Worm (Caenorhabditis elegans) whole organism, midembryonic: ENCODE measurements around the gene F59A1.13.

Experiments used
- T22C8.4 ChIP-seq: fragments of 200-800 bp; sonication (Bioruptor generic); IDR thresholded peaks from 2 replicates; pipeline ENCODE4 v1.3.6; 2022; ENCODE audit warnings: missing genetic modification characterization, missing compliant biosample characterization
- cog-1 ChIP-seq: sonication (generic microtip); optimal IDR thresholded peaks from 2 replicates; lab custom pipeline; 2016; ENCODE audit warnings: missing genetic modification characterization, missing compliant biosample characterization
- flt-1 ChIP-seq: fragments of 200-800 bp; sonication (Bioruptor generic); IDR thresholded peaks from 2 replicates; pipeline ENCODE4 v1.3.6; 2022; ENCODE audit warnings: missing genetic modification characterization, missing compliant biosample characterization
- klf-2 ChIP-seq: fragments of 200-800 bp; sonication (Bioruptor generic); conservative IDR thresholded peaks from 2 replicates; pipeline ENCODE4 v1.3.6; 2022; ENCODE audit warnings: missing genetic modification reagents, missing genetic modification characterization, missing compliant biosample characterization
- med-1 ChIP-seq: sonication (generic microtip); optimal IDR thresholded peaks from 2 replicates; lab custom pipeline; 2017; ENCODE audit warnings: missing genetic modification characterization, mild to moderate bottlenecking, missing compliant biosample characterization, antibody characterized with exemption, missing genetic modification reagents; ENCODE audit not compliant: insufficient read depth
- ref-1 ChIP-seq: fragments of 200-800 bp; sonication (Bioruptor generic); conservative IDR thresholded peaks from 2 replicates; pipeline ENCODE4 v1.3.6; 2022; ENCODE audit warnings: missing genetic modification reagents, missing genetic modification characterization, missing compliant biosample characterization
- tab-1 ChIP-seq: fragments of 200-800 bp; sonication (Bioruptor generic); IDR thresholded peaks from 2 replicates; pipeline ENCODE4 v1.3.6; 2022; ENCODE audit warnings: missing genetic modification characterization, missing compliant biosample characterization
- ztf-23 ChIP-seq: fragments of 200-800 bp; sonication (Bioruptor generic); IDR thresholded peaks from 2 replicates; pipeline ENCODE4 v1.3.6; 2022; ENCODE audit warnings: missing genetic modification reagents, missing genetic modification characterization, missing compliant biosample characterization
- ztf-29 ChIP-seq: fragments of 200-800 bp; sonication (Bioruptor generic); IDR thresholded peaks from 2 replicates; pipeline ENCODE4 v1.3.6; 2022; ENCODE audit warnings: missing genetic modification reagents, missing genetic modification characterization, missing compliant biosample characterization

F59A1.13 gene

DNA sequence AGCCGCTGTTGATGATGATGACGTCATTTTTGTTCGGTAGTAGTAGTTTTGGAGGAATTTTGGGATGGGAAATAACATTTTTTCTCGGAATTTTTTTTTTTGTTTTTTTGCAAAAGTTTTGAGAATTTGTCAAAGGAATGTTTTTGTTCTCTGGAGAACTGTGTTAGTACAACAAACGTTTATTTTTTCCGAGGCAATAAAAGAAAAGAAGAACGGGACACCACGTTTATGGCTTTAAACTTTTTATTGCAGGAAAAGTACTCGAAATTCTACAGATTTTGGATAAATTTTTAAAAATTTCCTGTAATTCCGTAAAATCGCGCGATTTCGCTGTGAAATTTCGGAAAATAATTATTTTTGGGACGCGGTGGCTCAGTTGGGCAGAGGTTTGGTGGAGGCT, at the start of gene F59A1.13:
TSS of gene F59A1.13 (minus strand) at position 101 of the 400 bp plus-strand sequence.
- TF ChIP-seq ref-1 = no peak
- TF ChIP-seq klf-2 (GFP tag; lab: Robert Waterston, UW) = no peak
- no peak for TF ChIP-seq cog-1 (tag; lab: Kevin White, UChicago)
- no peak for TF ChIP-seq flt-1 (GFP tag; lab: Robert Waterston, UW)
- TF ChIP-seq med-1 (GFP tag; lab: Kevin White, UChicago) = no peak
- no peak for TF ChIP-seq ztf-23
- TF ChIP-seq tab-1 (GFP tag; lab: Robert Waterston, UW) = no peak
- no peak for TF ChIP-seq ztf-29 (GFP tag; lab: Robert Waterston, UW)
- TF ChIP-seq T22C8.4 (GFP tag; lab: Robert Waterston, UW) = no peak

- TF ChIP-seq tab-1 (GFP tag; lab: Robert Waterston, UW) = no peak
- no peak for TF ChIP-seq T22C8.4 (GFP tag; lab: Robert Waterston, UW)
- TF ChIP-seq med-1 (GFP tag; lab: Kevin White, UChicago) = no peak
- no peak for TF ChIP-seq flt-1 (GFP tag; lab: Robert Waterston, UW)
- TF ChIP-seq ztf-29 (GFP tag; lab: Robert Waterston, UW) = no peak
- no peak for TF ChIP-seq klf-2 (GFP tag; lab: Robert Waterston, UW)
- no peak for TF ChIP-seq ztf-23
- no peak for TF ChIP-seq ref-1
- TF ChIP-seq cog-1 (tag; lab: Kevin White, UChicago) = no peak
Observed at ce11 chrV:17739801-17740200, 49.0 kb upstream of the F59A1.13 start, which contains the start of gene cutl-4. Gene cutl-4, minus strand, starts transcription at chrV:17739901.

ce11 chrV:17732516-17732915, 41.7 kb upstream of the F59A1.13 start, which contains the start of gene twk-42:
Gene twk-42, minus strand, starts transcription at chrV:17732616.
- TF ChIP-seq cog-1 (tag; lab: Kevin White, UChicago) (no peak), ztf-29 (GFP tag; lab: Robert Waterston, UW) (no peak), flt-1 (GFP tag; lab: Robert Waterston, UW) (no peak), ref-1 (no peak), ztf-23 (no peak), tab-1 (GFP tag; lab: Robert Waterston, UW) (no peak), T22C8.4 (GFP tag; lab: Robert Waterston, UW) (no peak), klf-2 (GFP tag; lab: Robert Waterston, UW) (no peak), med-1 (GFP tag; lab: Kevin White, UChicago) (no peak)

DNA sequence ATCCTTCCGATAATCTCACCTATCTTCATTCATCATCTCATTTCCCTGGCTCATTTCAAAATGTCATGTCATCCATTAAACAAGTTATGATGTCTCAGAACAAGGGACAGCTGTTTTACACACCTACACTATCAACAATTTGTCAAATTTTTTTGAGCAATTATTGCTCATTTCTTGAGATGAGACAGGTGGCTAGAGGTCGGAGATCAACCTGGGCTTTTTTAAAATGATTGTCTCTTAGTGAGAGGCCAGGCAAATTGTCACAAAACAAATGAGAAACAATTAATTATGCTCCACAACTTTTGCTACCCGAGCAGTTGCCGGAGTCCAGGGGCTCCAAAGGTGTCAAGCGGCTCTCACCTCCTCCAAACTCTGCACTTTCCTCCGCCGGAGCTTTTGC, 37.9 kb upstream of the F59A1.13 start:
- TF ChIP-seq T22C8.4 (GFP tag; lab: Robert Waterston, UW) = no peak
- TF ChIP-seq ztf-29 (GFP tag; lab: Robert Waterston, UW) = no peak
- TF ChIP-seq ztf-23 = no peak
- TF ChIP-seq med-1 (GFP tag; lab: Kevin White, UChicago) = no peak
- TF ChIP-seq klf-2 (GFP tag; lab: Robert Waterston, UW) = no peak
- TF ChIP-seq cog-1 (tag; lab: Kevin White, UChicago) = no peak
- TF ChIP-seq flt-1 (GFP tag; lab: Robert Waterston, UW) = no peak
- TF ChIP-seq ref-1 = no peak
- TF ChIP-seq tab-1 (GFP tag; lab: Robert Waterston, UW) = no peak

- TF ChIP-seq ztf-23 = no peak
Observed at ce11 chrV:17728336-17728735, 37.5 kb upstream of the F59A1.13 start.

DNA sequence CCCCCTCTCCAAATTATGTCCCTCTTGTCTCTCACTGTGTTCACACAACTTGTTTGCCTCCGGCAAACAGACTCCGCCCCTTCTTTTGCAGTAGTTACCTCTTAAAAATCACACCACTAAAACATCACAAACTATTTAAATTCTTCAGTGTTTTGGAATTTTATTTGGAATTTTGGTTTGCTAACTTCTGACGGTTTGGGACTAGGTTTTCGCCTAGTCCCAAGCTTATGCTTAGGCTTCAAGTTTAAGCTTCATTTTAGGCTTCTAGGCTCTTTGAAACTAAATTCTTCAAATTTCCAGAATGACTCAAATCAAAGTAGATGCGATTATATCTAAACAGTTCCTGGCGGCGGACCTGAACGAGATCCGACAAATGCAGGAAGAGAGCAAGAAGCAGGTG, 33.9 kb upstream of the F59A1.13 start, which contains the start of gene fat-5:
TSS of gene fat-5 (plus strand) at position 301 of the 400 bp plus-strand sequence.
- TF ChIP-seq flt-1 (GFP tag; lab: Robert Waterston, UW) (no peak), ref-1 (no peak), klf-2 (GFP tag; lab: Robert Waterston, UW) (no peak), tab-1 (GFP tag; lab: Robert Waterston, UW) (no peak), ztf-23 (no peak), T22C8.4 (GFP tag; lab: Robert Waterston, UW) (no peak), cog-1 (tag; lab: Kevin White, UChicago) (no peak)

DNA sequence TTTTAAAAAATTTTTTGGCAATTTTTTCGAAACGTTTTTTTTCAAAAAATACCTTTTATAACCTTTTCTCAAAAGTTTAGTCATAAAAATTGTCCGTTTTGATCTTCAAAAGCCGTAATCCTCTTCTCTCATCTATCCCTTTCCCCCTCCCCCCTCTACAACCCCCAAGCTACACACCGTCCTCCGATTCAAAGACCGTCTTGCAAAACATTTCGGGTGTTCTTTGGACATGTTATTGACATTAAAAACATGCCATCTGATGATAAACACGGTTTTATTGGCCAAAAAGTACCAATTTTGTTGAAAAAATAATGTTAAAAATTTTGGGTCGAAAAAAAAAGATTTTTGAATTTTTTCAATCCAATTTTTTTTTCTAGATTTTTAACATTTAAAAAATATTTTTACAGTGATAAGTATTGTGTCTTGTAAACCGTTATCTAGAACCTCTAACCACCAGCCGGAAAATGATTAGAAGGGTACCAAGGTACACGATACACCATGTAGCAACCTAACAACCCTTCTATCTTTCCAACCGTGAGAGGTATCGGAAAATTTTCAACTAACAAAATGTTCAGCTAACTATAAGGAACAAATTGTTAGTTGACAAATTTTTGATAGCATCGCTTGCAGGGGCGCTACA, 32.4 kb upstream of the F59A1.13 start:
- TF ChIP-seq ztf-23 = no peak
- no peak for TF ChIP-seq cog-1 (tag; lab: Kevin White, UChicago)

ce11 chrV:17722553-17722952, 31.7 kb upstream of the F59A1.13 start:
- TF ChIP-seq ztf-23 = no peak
- no peak for TF ChIP-seq klf-2 (GFP tag; lab: Robert Waterston, UW)
- no peak for TF ChIP-seq flt-1 (GFP tag; lab: Robert Waterston, UW)
- no peak for TF ChIP-seq ztf-29 (GFP tag; lab: Robert Waterston, UW)
- TF ChIP-seq ref-1 = no peak
- no peak for TF ChIP-seq T22C8.4 (GFP tag; lab: Robert Waterston, UW)
- TF ChIP-seq med-1 (GFP tag; lab: Kevin White, UChicago) = no peak
- no peak for TF ChIP-seq cog-1 (tag; lab: Kevin White, UChicago)
- TF ChIP-seq tab-1 (GFP tag; lab: Robert Waterston, UW) = no peak

ce11 chrV:17721709-17722108, 30.9 kb upstream of the F59A1.13 start:
- no peak for TF ChIP-seq flt-1 (GFP tag; lab: Robert Waterston, UW)
- TF ChIP-seq cog-1 (tag; lab: Kevin White, UChicago) = no peak
- no peak for TF ChIP-seq klf-2 (GFP tag; lab: Robert Waterston, UW)
- TF ChIP-seq ztf-23 = no peak
- no peak for TF ChIP-seq ztf-29 (GFP tag; lab: Robert Waterston, UW)
- no peak for TF ChIP-seq T22C8.4 (GFP tag; lab: Robert Waterston, UW)
- no peak for TF ChIP-seq ref-1
- TF ChIP-seq tab-1 (GFP tag; lab: Robert Waterston, UW) = no peak
- no peak for TF ChIP-seq med-1 (GFP tag; lab: Kevin White, UChicago)

DNA sequence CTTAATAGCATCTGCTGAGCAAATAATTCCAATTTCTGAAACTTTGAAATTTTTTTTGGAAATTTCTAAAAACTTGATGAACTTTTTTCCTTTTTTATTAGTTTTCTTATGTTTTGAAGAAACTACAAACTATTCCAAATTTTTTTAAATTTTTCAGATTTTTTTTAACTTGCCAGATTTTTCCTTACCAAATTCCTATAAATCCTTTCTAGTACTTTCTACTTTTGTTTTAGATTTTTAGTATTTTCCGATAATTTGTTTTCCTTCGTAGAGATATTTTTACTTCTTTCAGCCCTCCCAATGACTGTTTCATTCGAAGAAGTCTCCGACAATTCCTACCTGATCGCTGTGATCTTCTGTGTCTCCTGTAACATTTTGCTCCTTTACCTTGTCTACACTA, 27.8 kb upstream of the F59A1.13 start, which contains the start of gene str-77:
TSS of gene str-77 (plus strand) at position 301 of the 400 bp plus-strand sequence.
- TF ChIP-seq ztf-23 (no peak), cog-1 (tag; lab: Kevin White, UChicago) (no peak), med-1 (GFP tag; lab: Kevin White, UChicago) (no peak), ref-1 (no peak), ztf-29 (GFP tag; lab: Robert Waterston, UW) (no peak), flt-1 (GFP tag; lab: Robert Waterston, UW) (no peak), tab-1 (GFP tag; lab: Robert Waterston, UW) (no peak), klf-2 (GFP tag; lab: Robert Waterston, UW) (no peak), T22C8.4 (GFP tag; lab: Robert Waterston, UW) (no peak)
